Worm (Caenorhabditis elegans): Measurements from ENCODE around the gene pqn-67.

pqn-67 gene

ce11 chrV:12943399-12943798, 19.2 kb downstream of the pqn-67 start:
- TF ChIP-seq sea-2 (GFP tag; IDR thresholded peaks at IDR 0.05) (no peak), lin-35 (GFP tag; optimal IDR thresholded peaks at IDR 0.05) (no peak), mes-4 (tag; optimal IDR thresholded peaks at IDR 0.05) (no peak), attf-3 (GFP tag; conservative IDR thresholded peaks at IDR 0.05) (no peak), lin-40 (tag; optimal IDR thresholded peaks at IDR 0.05) (no peak), rpc-1 (optimal IDR thresholded peaks at IDR 0.05) (no peak), rpc-1 (tag; optimal IDR thresholded peaks at IDR 0.05) (no peak), mcd-1 (GFP tag; IDR thresholded peaks at IDR 0.05) (no peak), let-526 (GFP tag; IDR thresholded peaks at IDR 0.05) (no peak), F52B5.7 (tag; optimal IDR thresholded peaks at IDR 0.05) (no peak), ztf-28 (GFP tag; IDR thresholded peaks at IDR 0.05) (no peak), lsl-1 (GFP tag; optimal IDR thresholded peaks at IDR 0.05) (no peak), T26A5.8 (tag; optimal IDR thresholded peaks at IDR 0.05) (no peak), ets-4 (GFP tag; optimal IDR thresholded peaks at IDR 0.05) (no peak), nfya-2 (GFP tag; IDR thresholded peaks at IDR 0.05) (no peak), F39B2.1 (GFP tag; IDR thresholded peaks at IDR 0.05) (no peak), F55B11.4 (tag; optimal IDR thresholded peaks at IDR 0.05; ENCODE audit: borderline replicate concordance, insufficient read depth) (no peak), lir-1 (GFP tag; conservative IDR thresholded peaks at IDR 0.05) (no peak), nfya-1 (tag; optimal IDR thresholded peaks at IDR 0.05; ENCODE audit: borderline replicate concordance, insufficient read depth) (no peak), pbrm-1 (GFP tag; IDR thresholded peaks at IDR 0.05) (no peak), egl-18 (GFP tag; IDR thresholded peaks at IDR 0.05) (no peak)

DNA sequence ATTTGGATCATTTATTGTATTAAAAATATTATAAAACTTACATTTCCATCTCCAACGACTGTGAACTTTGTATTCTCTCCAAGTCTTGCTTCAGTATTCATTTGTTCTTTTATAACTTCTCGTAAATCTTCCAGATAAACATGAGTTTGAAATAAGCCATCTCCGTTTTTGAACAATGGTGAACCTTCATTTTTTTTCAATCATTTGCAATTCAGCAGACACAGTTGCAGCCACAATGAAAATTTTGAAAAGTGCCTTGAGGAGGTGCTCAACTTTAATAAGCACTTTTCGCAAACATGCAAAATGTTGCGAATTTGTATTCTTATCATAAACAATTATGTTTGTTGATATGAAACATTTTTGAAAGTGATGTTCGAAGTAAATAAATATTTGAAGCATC, 20.0 kb downstream of the pqn-67 start, which contains the start of gene T16G1.3:
Gene T16G1.3 (minus strand): TSS at position 101 of the 400 bp plus-strand sequence.
- TF ChIP-seq Y79H2A.3 (GFP tag; conservative IDR thresholded peaks at IDR 0.05): no peak
- no peak for TF ChIP-seq mel-28 (tag; optimal IDR thresholded peaks at IDR 0.05; ENCODE audit: borderline replicate concordance)
- TF ChIP-seq B0035.1 (tag; optimal IDR thresholded peaks at IDR 0.05): no peak
- TF ChIP-seq hrde-1 (tag; optimal IDR thresholded peaks at IDR 0.05; ENCODE audit: borderline replicate concordance): no peak
- no peak for TF ChIP-seq sptf-2 (GFP tag; optimal IDR thresholded peaks at IDR 0.05)
- TF ChIP-seq ceh-91 (GFP tag; IDR thresholded peaks at IDR 0.05): no peak
- TF ChIP-seq nhr-27 (tag; optimal IDR thresholded peaks at IDR 0.05): no peak
- TF ChIP-seq egl-44 (GFP tag; IDR thresholded peaks at IDR 0.05): no peak
- no peak for TF ChIP-seq T26A5.8 (tag; optimal IDR thresholded peaks at IDR 0.05)
- no peak for TF ChIP-seq dpff-1 (tag; optimal IDR thresholded peaks at IDR 0.05)
- no peak for TF ChIP-seq rcor-1 (GFP tag; IDR thresholded peaks at IDR 0.05)
- no peak for TF ChIP-seq F52B5.7 (tag; optimal IDR thresholded peaks at IDR 0.05)
- TF ChIP-seq die-1 (tag; optimal IDR thresholded peaks at IDR 0.05): no peak
- TF ChIP-seq hsf-1 (GFP tag; IDR thresholded peaks at IDR 0.05): no peak
- TF ChIP-seq C06A6.2 (GFP tag; conservative IDR thresholded peaks at IDR 0.05): no peak

DNA sequence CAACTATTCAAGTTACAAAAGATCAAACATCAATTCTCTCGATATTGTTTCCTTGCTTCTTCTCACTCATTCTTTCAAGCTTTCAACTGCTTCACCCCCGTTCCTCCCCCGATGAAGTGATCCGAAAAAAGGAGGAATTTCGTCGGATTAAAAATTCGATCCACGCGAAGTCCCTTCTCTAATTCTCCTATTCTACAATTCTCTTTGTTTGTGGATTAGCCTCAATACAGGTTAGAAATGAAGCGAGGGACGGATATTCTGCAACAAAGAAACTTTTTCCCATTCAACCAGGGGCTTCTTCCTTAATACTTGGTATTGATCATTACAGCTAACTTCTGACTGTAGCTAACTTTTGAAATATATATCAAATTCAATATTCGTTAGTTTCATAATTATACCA, 20.5 kb downstream of the pqn-67 start, which contains the start of gene grl-2:
Gene grl-2 (plus strand): TSS at position 301 of the 400 bp plus-strand sequence.
- TF ChIP-seq hmg-20 (GFP tag; IDR thresholded peaks at IDR 0.05) (no peak), bed-1 (GFP tag; IDR thresholded peaks at IDR 0.05) (no peak), ccch-3 (GFP tag; optimal IDR thresholded peaks at IDR 0.05) (no peak), rcor-1 (GFP tag; IDR thresholded peaks at IDR 0.05) (no peak), nhr-120 (GFP tag; IDR thresholded peaks at IDR 0.05) (no peak), mel-28 (tag; optimal IDR thresholded peaks at IDR 0.05; ENCODE audit: borderline replicate concordance) (no peak), tlf-1 (GFP tag; optimal IDR thresholded peaks at IDR 0.05) (no peak), nfyb-1 (GFP tag; IDR thresholded peaks at IDR 0.05) (no peak), repo-1 (tag; optimal IDR thresholded peaks at IDR 0.05) (no peak), snpc-1.3 (tag; optimal IDR thresholded peaks at IDR 0.05; ENCODE audit: insufficient read depth) (no peak), F39B2.1 (GFP tag; IDR thresholded peaks at IDR 0.05) (no peak), mcd-1 (GFP tag; IDR thresholded peaks at IDR 0.05) (no peak), ztf-28 (GFP tag; IDR thresholded peaks at IDR 0.05) (no peak), F55B11.4 (tag; optimal IDR thresholded peaks at IDR 0.05; ENCODE audit: borderline replicate concordance, insufficient read depth) (no peak), athp-1 (tag; optimal IDR thresholded peaks at IDR 0.05) (no peak), atf-7 (tag; optimal IDR thresholded peaks at IDR 0.05) (no peak)

All from whole organism, young adult.